Fruit fly (Drosophila melanogaster) whole organism, embryonic: ENCODE measurements around the gene Catsup.

ENCODE experiments used
- Abd-B ChIP-seq: fragments of 200-800 bp; sonication (Bioruptor generic); optimal IDR thresholded peaks from 2 replicates; lab custom pipeline; 2018; ENCODE audit warnings: missing biosample characterization, mild to moderate bottlenecking, missing genetic modification characterization, moderate library complexity
- Atf-2 ChIP-seq: fragments of 200-800 bp; sonication (Bioruptor generic); optimal IDR thresholded peaks from 2 replicates; lab custom pipeline; 2016; ENCODE audit warnings: missing biosample characterization, missing genetic modification characterization
- CG1024 ChIP-seq: fragments of 200-800 bp; sonication (Bioruptor generic); IDR thresholded peaks from 2 replicates; pipeline ENCODE4 v1.3.6; 2022; ENCODE audit warnings: missing biosample characterization, missing genetic modification characterization
- CG10462 ChIP-seq: fragments of 200-800 bp; sonication (Bioruptor generic); optimal IDR thresholded peaks from 2 replicates; lab custom pipeline; 2016; ENCODE audit warnings: missing biosample characterization, missing genetic modification characterization
- CG10979 ChIP-seq: fragments of 200-800 bp; sonication (Bioruptor generic); optimal IDR thresholded peaks from 2 replicates; lab custom pipeline; 2018; ENCODE audit warnings: missing biosample characterization, mild to moderate bottlenecking, missing genetic modification characterization, moderate library complexity
- CG11695 ChIP-seq: fragments of 200-800 bp; sonication (Bioruptor generic); IDR thresholded peaks from 3 replicates; pipeline ENCODE4 v1.3.6; 2022; ENCODE audit warnings: missing biosample characterization, missing genetic modification characterization
- CG12071 ChIP-seq: fragments of 200-800 bp; sonication (Bioruptor generic); optimal IDR thresholded peaks from 3 replicates; lab custom pipeline; 2018; ENCODE audit warnings: missing biosample characterization, mild to moderate bottlenecking, missing genetic modification characterization
- CG12659 ChIP-seq: fragments of 200-800 bp; sonication (Bioruptor generic); optimal IDR thresholded peaks from 3 replicates; lab custom pipeline; 2017; ENCODE audit warnings: mild to moderate bottlenecking, missing biosample characterization, missing genetic modification reagents, missing genetic modification characterization
- CG13296 ChIP-seq: fragments of 200-800 bp; sonication (Bioruptor generic); optimal IDR thresholded peaks from 3 replicates; lab custom pipeline; 2018; ENCODE audit warnings: missing biosample characterization, mild to moderate bottlenecking, missing genetic modification characterization
- CG13775 ChIP-seq: fragments of 200-800 bp; sonication (Bioruptor generic); optimal IDR thresholded peaks from 3 replicates; lab custom pipeline; 2017; ENCODE audit warnings: missing biosample characterization, mild to moderate bottlenecking, missing genetic modification characterization
- CG14014 ChIP-seq: fragments of 200-800 bp; sonication (Bioruptor generic); IDR thresholded peaks from 2 replicates; pipeline ENCODE4 v1.3.6; 2022; ENCODE audit warnings: missing biosample characterization, missing genetic modification characterization
- CG1529 ChIP-seq: fragments of 200-800 bp; sonication (Bioruptor generic); optimal IDR thresholded peaks from 3 replicates; lab custom pipeline; 2018; ENCODE audit warnings: missing biosample characterization, missing genetic modification characterization
- CG1647 ChIP-seq: fragments of 200-800 bp; sonication (Bioruptor generic); optimal IDR thresholded peaks from 3 replicates; lab custom pipeline; 2016; ENCODE audit warnings: missing biosample characterization, missing genetic modification characterization
- CG17361 ChIP-seq: fragments of 200-800 bp; sonication (Bioruptor generic); IDR thresholded peaks from 3 replicates; pipeline ENCODE4 v1.3.6; 2022; ENCODE audit warnings: missing biosample characterization, missing genetic modification characterization
- CG17802 ChIP-seq: fragments of 200-800 bp; sonication (Bioruptor generic); optimal IDR thresholded peaks from 2 replicates; lab custom pipeline; 2018; ENCODE audit warnings: missing biosample characterization, mild to moderate bottlenecking, missing genetic modification characterization, moderate library complexity
- CG18476 ChIP-seq: fragments of 200-800 bp; sonication (Bioruptor generic); optimal IDR thresholded peaks from 2 replicates; lab custom pipeline; 2016; ENCODE audit warnings: missing biosample characterization, mild to moderate bottlenecking, missing genetic modification characterization
- CG32767 ChIP-seq: fragments of 200-800 bp; sonication (Bioruptor generic); IDR thresholded peaks from 2 replicates; pipeline ENCODE4 v1.3.6; 2022; ENCODE audit warnings: missing biosample characterization, missing genetic modification characterization
- CG33213 ChIP-seq: fragments of 200-800 bp; sonication (Bioruptor generic); optimal IDR thresholded peaks from 3 replicates; lab custom pipeline; 2016; ENCODE audit warnings: missing biosample characterization, missing genetic modification characterization
- CG42726 ChIP-seq: fragments of 200-800 bp; sonication (Bioruptor generic); IDR thresholded peaks from 2 replicates; pipeline ENCODE4 v1.3.6; 2022; ENCODE audit warnings: missing biosample characterization, missing genetic modification characterization; ENCODE audit not compliant: partially characterized antibody
- CG4328 ChIP-seq: fragments of 200-800 bp; sonication (Bioruptor generic); optimal IDR thresholded peaks from 3 replicates; lab custom pipeline; 2017; ENCODE audit warnings: missing biosample characterization, missing genetic modification reagents, missing genetic modification characterization
- CG43689 ChIP-seq: fragments of 200-800 bp; sonication (Bioruptor generic); IDR thresholded peaks from 2 replicates; pipeline ENCODE4 v1.3.6; 2022; ENCODE audit warnings: missing biosample characterization, missing genetic modification characterization
- CG5245 ChIP-seq: fragments of 200-800 bp; sonication (Bioruptor generic); optimal IDR thresholded peaks from 3 replicates; lab custom pipeline; 2016; ENCODE audit warnings: missing biosample characterization, missing genetic modification characterization
- CG6254 ChIP-seq: fragments of 200-800 bp; sonication (Bioruptor generic); optimal IDR thresholded peaks from 3 replicates; lab custom pipeline; 2017; ENCODE audit warnings: mild to moderate bottlenecking, missing biosample characterization, missing genetic modification reagents, missing genetic modification characterization
- CG6689 ChIP-seq: fragments of 200-800 bp; sonication (Bioruptor generic); IDR thresholded peaks from 2 replicates; pipeline ENCODE4 v1.3.6; 2022; ENCODE audit warnings: missing biosample characterization, missing genetic modification characterization
- CG9215 ChIP-seq: fragments of 200-800 bp; sonication (Bioruptor generic); IDR thresholded peaks from 2 replicates; pipeline ENCODE4 v1.3.6; 2022; ENCODE audit warnings: missing biosample characterization, missing genetic modification characterization
- CG9609 ChIP-seq: fragments of 200-800 bp; sonication (Bioruptor generic); optimal IDR thresholded peaks from 3 replicates; lab custom pipeline; 2016; ENCODE audit warnings: missing biosample characterization, missing genetic modification characterization
- Dll ChIP-seq: fragments of 200-800 bp; sonication (Bioruptor generic); IDR thresholded peaks from 4 replicates; pipeline ENCODE4 v1.3.6; 2022; ENCODE audit warnings: missing biosample characterization, missing genetic modification characterization; ENCODE audit not compliant: partially characterized antibody
- Doc3 ChIP-seq: fragments of 200-800 bp; sonication (Bioruptor generic); IDR thresholded peaks from 3 replicates; pipeline ENCODE4 v1.3.6; 2022; ENCODE audit warnings: missing biosample characterization, missing genetic modification characterization; ENCODE audit not compliant: partially characterized antibody
- Ets97D ChIP-seq: fragments of 200-800 bp; sonication (Bioruptor generic); optimal IDR thresholded peaks from 3 replicates; lab custom pipeline; 2016; ENCODE audit warnings: missing biosample characterization, missing genetic modification characterization
- Hmx ChIP-seq: fragments of 200-800 bp; sonication (Bioruptor generic); optimal IDR thresholded peaks from 2 replicates; lab custom pipeline; 2016; ENCODE audit warnings: missing biosample characterization, missing genetic modification characterization
- Meics ChIP-seq: fragments of 200-800 bp; sonication (Bioruptor generic); optimal IDR thresholded peaks from 2 replicates; lab custom pipeline; 2017; ENCODE audit warnings: missing biosample characterization, mild to moderate bottlenecking, missing genetic modification characterization
- Mes4 ChIP-seq: fragments of 200-800 bp; sonication (Bioruptor generic); optimal IDR thresholded peaks from 2 replicates; lab custom pipeline; 2016; ENCODE audit warnings: missing biosample characterization, missing genetic modification characterization
- NC2α ChIP-seq: fragments of 200-800 bp; sonication (Bioruptor generic); optimal IDR thresholded peaks from 2 replicates; lab custom pipeline; 2016; ENCODE audit warnings: missing biosample characterization, missing genetic modification characterization
- Nf-YA ChIP-seq: fragments of 200-800 bp; sonication (Bioruptor generic); IDR thresholded peaks from 2 replicates; pipeline ENCODE4 v1.3.6; 2022; ENCODE audit warnings: missing biosample characterization, missing genetic modification characterization
- Oli ChIP-seq: fragments of 200-800 bp; sonication (Bioruptor generic); optimal IDR thresholded peaks from 2 replicates; lab custom pipeline; 2018; ENCODE audit warnings: missing biosample characterization, mild to moderate bottlenecking, missing genetic modification characterization, moderate library complexity
- Ravus ChIP-seq: fragments of 200-800 bp; sonication (Bioruptor generic); IDR thresholded peaks from 2 replicates; pipeline ENCODE4 v1.3.6; 2022; ENCODE audit warnings: missing biosample characterization, missing genetic modification characterization
- Scr ChIP-seq: fragments of 200-800 bp; sonication (Bioruptor generic); IDR thresholded peaks from 2 replicates; pipeline ENCODE4 v1.3.6; 2022; ENCODE audit warnings: missing biosample characterization, missing genetic modification characterization; ENCODE audit not compliant: partially characterized antibody
- Sox102F ChIP-seq: fragments of 200-800 bp; sonication (Bioruptor generic); optimal IDR thresholded peaks from 2 replicates; lab custom pipeline; 2018; ENCODE audit warnings: missing biosample characterization, mild to moderate bottlenecking, missing genetic modification characterization, moderate library complexity
- Tbp ChIP-seq: fragments of >200 bp; optimal IDR thresholded peaks from 2 replicates; lab custom pipeline; 2018; ENCODE audit warnings: missing biosample characterization, missing genetic modification characterization
- Xbp1 ChIP-seq: fragments of 200-800 bp; sonication (Bioruptor generic); optimal IDR thresholded peaks from 3 replicates; lab custom pipeline; 2016; ENCODE audit warnings: missing biosample characterization, mild to moderate bottlenecking, missing genetic modification characterization
- ase ChIP-seq: fragments of 200-800 bp; sonication (Bioruptor generic); IDR thresholded peaks from 3 replicates; pipeline ENCODE4 v1.3.6; 2022; ENCODE audit warnings: missing biosample characterization, missing genetic modification characterization
- ham ChIP-seq: fragments of 200-800 bp; sonication (Bioruptor generic); IDR thresholded peaks from 2 replicates; pipeline ENCODE4 v1.3.6; 2022; ENCODE audit warnings: missing biosample characterization, missing genetic modification characterization
- ind ChIP-seq: fragments of 200-800 bp; sonication (Bioruptor generic); optimal IDR thresholded peaks from 3 replicates; lab custom pipeline; 2016; ENCODE audit warnings: missing biosample characterization, missing genetic modification characterization
- org-1 ChIP-seq: fragments of 200-800 bp; sonication (Bioruptor generic); optimal IDR thresholded peaks from 2 replicates; lab custom pipeline; 2017; ENCODE audit warnings: missing biosample characterization, missing genetic modification characterization
- p53 ChIP-seq: fragments of 200-800 bp; sonication (Bioruptor generic); optimal IDR thresholded peaks from 2 replicates; lab custom pipeline; 2016; ENCODE audit warnings: missing biosample characterization, missing genetic modification characterization
- pan ChIP-seq, 4 experiments: fragments of >200 bp in 3 of 4; fragments of 200-800 bp in 1 of 4; sonication (Bioruptor generic) in 1 of 4; optimal IDR thresholded peaks in 3 of 4; IDR thresholded peaks in 1 of 4; 2 replicates each; pipeline versions ENCODE4 v1.3.6 to Lab custom; 2017 to 2022; ENCODE audit warnings: missing biosample characterization in 2 of 4, missing genetic modification characterization in 2 of 4, mixed read lengths in 1 of 4
- pros ChIP-seq: fragments of 200-800 bp; sonication (Bioruptor generic); optimal IDR thresholded peaks from 3 replicates; lab custom pipeline; 2019; ENCODE audit warnings: missing biosample characterization, mild to moderate bottlenecking, missing genetic modification characterization, moderate library complexity
- sd ChIP-seq: fragments of 200-800 bp; sonication (Bioruptor generic); optimal IDR thresholded peaks from 3 replicates; lab custom pipeline; 2018; ENCODE audit warnings: missing biosample characterization, mild to moderate bottlenecking, missing genetic modification characterization, moderate library complexity
- so ChIP-seq: fragments of 200-800 bp; sonication (Bioruptor generic); IDR thresholded peaks from 3 replicates; pipeline ENCODE4 v1.3.6; 2022; ENCODE audit warnings: missing biosample characterization, missing genetic modification characterization
- ssp ChIP-seq: fragments of 200-800 bp; sonication (Bioruptor generic); IDR thresholded peaks from 2 replicates; pipeline ENCODE4 v1.3.6; 2022; ENCODE audit warnings: missing biosample characterization, missing genetic modification characterization
- trem ChIP-seq: fragments of 200-800 bp; optimal IDR thresholded peaks from 3 replicates; lab custom pipeline; 2019; ENCODE audit warnings: missing biosample characterization, mild to moderate bottlenecking, missing genetic modification characterization, moderate library complexity

Catsup gene

DNA sequence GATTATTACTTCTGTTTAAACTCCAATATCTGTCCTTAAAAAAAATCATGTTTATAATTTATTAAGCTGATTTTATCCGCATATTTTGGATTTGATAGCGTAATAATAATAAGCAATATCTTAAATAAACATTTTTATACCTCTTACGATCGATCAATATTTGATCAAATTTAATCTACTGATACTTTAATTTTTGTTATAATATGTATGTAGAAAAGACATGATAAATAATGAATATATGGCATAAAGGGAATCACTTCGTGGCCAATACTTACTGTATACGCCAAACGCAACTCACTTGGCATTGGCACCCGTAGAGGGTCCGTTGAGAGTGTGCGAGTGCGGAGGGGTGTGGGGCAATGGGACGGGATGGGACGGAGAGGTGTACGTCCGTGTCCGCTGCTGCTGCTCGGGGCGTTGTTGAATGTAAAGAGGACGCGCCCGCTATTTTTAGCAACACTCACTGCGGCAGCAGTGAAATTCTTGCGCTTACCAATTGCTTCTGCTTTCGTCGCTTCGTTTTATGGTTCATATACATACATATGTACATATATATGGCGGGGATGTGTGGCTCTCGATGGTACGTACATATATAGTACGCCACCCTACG, 5.5 kb upstream of the Catsup start (continued):
- TF ChIP-seq ase = no peak
- TF ChIP-seq Ets97D (GFP tag; lab: Kevin White, UChicago) = no peak
- no peak for TF ChIP-seq CG10462 (GFP tag; lab: Kevin White, UChicago)
- no peak for TF ChIP-seq CG17802 (tag; lab: Kevin White, UChicago)
- TF ChIP-seq NC2α (GFP tag; lab: Kevin White, UChicago) = no peak
- TF ChIP-seq CG11695 (GFP tag; lab: Robert Waterston, UW) = no peak
- TF ChIP-seq Nf-YA (GFP tag; lab: Robert Waterston, UW) = no peak
- TF ChIP-seq CG17361 = 0 out of 3 replicates have a peak, but pooled peaks have one; percentile 25
- TF ChIP-seq CG42726 (GFP tag; lab: Robert Waterston, UW) = no peak
- no peak for TF ChIP-seq CG9609
- TF ChIP-seq Oli (tag; lab: Kevin White, UChicago) = peak; percentile 19
- no peak for TF ChIP-seq ssp
- no peak for TF ChIP-seq CG33213 (GFP tag; lab: Kevin White, UChicago)
- TF ChIP-seq Xbp1 = no peak
- no peak for TF ChIP-seq CG18476 (GFP tag; lab: Kevin White, UChicago)
- TF ChIP-seq CG6254 (GFP tag; lab: Kevin White, UChicago) = no peak
- no peak for TF ChIP-seq Tbp
- TF ChIP-seq CG1647 (GFP tag; lab: Kevin White, UChicago) = no peak
- no peak for TF ChIP-seq CG1529 (GFP tag; lab: Kevin White, UChicago)
- TF ChIP-seq pan (optimal IDR thresholded peaks at IDR 0.05; lab: Kevin White, UChicago) = no peak
- TF ChIP-seq pan (GFP tag; optimal IDR thresholded peaks at IDR 0.05 in 1 of 2, IDR thresholded peaks at IDR 0.05 in 1 of 2) = no peak
- peak; percentile 70 for TF ChIP-seq sd (tag; lab: Kevin White, UChicago)
- no peak for TF ChIP-seq CG12071 (GFP tag; lab: Kevin White, UChicago)
- no peak for TF ChIP-seq p53 (GFP tag; lab: Kevin White, UChicago)
- TF ChIP-seq so (GFP tag; lab: Robert Waterston, UW) = no peak
- TF ChIP-seq Ravus (GFP tag; lab: Robert Waterston, UW) = no peak
- peak; percentile 2 for TF ChIP-seq CG12659 (GFP tag; lab: Kevin White, UChicago)
- no peak for TF ChIP-seq CG43689 (GFP tag; lab: Robert Waterston, UW)
- no peak for TF ChIP-seq Scr (GFP tag; lab: Robert Waterston, UW)
- TF ChIP-seq CG10979 (tag; lab: Kevin White, UChicago) = peak; percentile 2
- no peak for TF ChIP-seq CG13296 (GFP tag; lab: Kevin White, UChicago)
- TF ChIP-seq CG6689 (GFP tag; lab: Robert Waterston, UW) = no peak
- TF ChIP-seq Hmx (GFP tag; lab: Kevin White, UChicago) = no peak
- no peak for TF ChIP-seq trem (tag; lab: Kevin White, UChicago)
- no peak for TF ChIP-seq CG4328 (GFP tag; lab: Kevin White, UChicago)
- no peak for TF ChIP-seq Abd-B (GFP tag; lab: Kevin White, UChicago)
- TF ChIP-seq ham = no peak
- no peak for TF ChIP-seq CG9215 (GFP tag; lab: Robert Waterston, UW)
- peak; percentile 41 for TF ChIP-seq Meics
- no peak for TF ChIP-seq CG5245 (GFP tag; lab: Kevin White, UChicago)
- peak; percentile 13 for TF ChIP-seq ind (GFP tag; lab: Kevin White, UChicago)
- TF ChIP-seq CG13775 (GFP tag; lab: Kevin White, UChicago) = peak; percentile 20
- TF ChIP-seq CG14014 (GFP tag; lab: Robert Waterston, UW) = no peak
- no peak for TF ChIP-seq org-1 (GFP tag; lab: Kevin White, UChicago)
- no peak for TF ChIP-seq Mes4
- TF ChIP-seq CG32767 (GFP tag; lab: Robert Waterston, UW) = no peak
- no peak for TF ChIP-seq Atf-2 (GFP tag; lab: Kevin White, UChicago)
- TF ChIP-seq CG1024 (GFP tag; lab: Robert Waterston, UW) = no peak
- TF ChIP-seq pros (GFP tag; lab: Kevin White, UChicago) = no peak
- peak; percentile 34 for TF ChIP-seq Sox102F (GFP tag; lab: Kevin White, UChicago)
- TF ChIP-seq Doc3 (GFP tag; lab: Robert Waterston, UW) = no peak
- TF ChIP-seq Dll (GFP tag; lab: Robert Waterston, UW) = no peak
